Worm (Caenorhabditis elegans): ENCODE data around the gene cal-1.

- TF ChIP-seq tag-97 (GFP tag; IDR thresholded peaks at IDR 0.05) (no peak), lir-3 (tag; optimal IDR thresholded peaks at IDR 0.05) (no peak), lim-7 (GFP tag; IDR thresholded peaks at IDR 0.05) (no peak), lin-15B (tag; optimal IDR thresholded peaks at IDR 0.05) (no peak), R02D3.7 (tag; optimal IDR thresholded peaks at IDR 0.05) (no peak), ztf-7 (tag; optimal IDR thresholded peaks at IDR 0.05) (no peak), daf-16 (GFP tag; optimal IDR thresholded peaks at IDR 0.05) (no peak), daf-16 (tag; optimal IDR thresholded peaks at IDR 0.05) (no peak), ZK546.5 (tag; optimal IDR thresholded peaks at IDR 0.05) (no peak), mdt-29 (GFP tag; IDR thresholded peaks at IDR 0.05) (no peak), attf-4 (tag; optimal IDR thresholded peaks at IDR 0.05) (no peak), ceh-62 (tag; optimal IDR thresholded peaks at IDR 0.05) (no peak), nhr-28 (tag; optimal IDR thresholded peaks at IDR 0.05) (no peak), egl-27 (tag; optimal IDR thresholded peaks at IDR 0.05) (no peak), lin-13 (GFP tag; optimal IDR thresholded peaks at IDR 0.05) (no peak)
Measured at ce11 chrV:12541207-12541606, 24.2 kb upstream of the cal-1 start.

Measured in whole organism, L4 larva.